Worm (Caenorhabditis elegans) whole organism, mixed stage, embryonic: ENCODE results near the gene ZK1193.2.

ENCODE experiments used
- drap-1 ChIP-seq: fragments of 200-800 bp; sonication (Bioruptor generic); optimal IDR thresholded peaks from 3 replicates; lab custom pipeline; 2018; ENCODE audit warnings: mild to moderate bottlenecking, missing genetic modification characterization, missing compliant biosample characterization
- lin-13 ChIP-seq: fragments of 150-350 bp; optimal IDR thresholded peaks from 2 replicates; lab custom pipeline; 2014; ENCODE audit warnings: missing biosample characterization, missing genetic modification characterization
- lsy-2 ChIP-seq: fragments of 150-350 bp; optimal IDR thresholded peaks from 2 replicates; lab custom pipeline; 2014; ENCODE audit warnings: missing biosample characterization, missing genetic modification characterization
- nhr-12 ChIP-seq: fragments of 150-350 bp; optimal IDR thresholded peaks from 2 replicates; lab custom pipeline; 2014; ENCODE audit warnings: missing biosample characterization, missing genetic modification characterization
- nhr-237 ChIP-seq: fragments of 150-350 bp; optimal IDR thresholded peaks from 2 replicates; lab custom pipeline; 2014; ENCODE audit warnings: missing biosample characterization, missing genetic modification characterization
- pha-4 ChIP-seq: fragments of 150-350 bp; optimal IDR thresholded peaks from 2 replicates; lab custom pipeline; 2018; ENCODE audit warnings: missing biosample characterization, missing genetic modification reagents, missing genetic modification characterization
- snpc-4 ChIP-seq: fragments of 150-350 bp; optimal IDR thresholded peaks from 2 replicates; lab custom pipeline; 2014; ENCODE audit warnings: missing biosample characterization, missing genetic modification characterization
- tbx-8 ChIP-seq: fragments of 200-800 bp; sonication (Bioruptor generic); optimal IDR thresholded peaks from 2 replicates; lab custom pipeline; 2018; ENCODE audit warnings: mild to moderate bottlenecking, missing genetic modification characterization, moderate library complexity, missing compliant biosample characterization
- unc-120 ChIP-seq: sonication (generic microtip); optimal IDR thresholded peaks from 2 replicates; lab custom pipeline; 2017; ENCODE audit warnings: missing genetic modification characterization, missing compliant biosample characterization; ENCODE audit not compliant: poor library complexity, severe bottlenecking
- unc-62 ChIP-seq: fragments of 150-350 bp; optimal IDR thresholded peaks from 2 replicates; lab custom pipeline; 2014; ENCODE audit warnings: missing biosample characterization, missing genetic modification reagents, missing genetic modification characterization

DNA sequence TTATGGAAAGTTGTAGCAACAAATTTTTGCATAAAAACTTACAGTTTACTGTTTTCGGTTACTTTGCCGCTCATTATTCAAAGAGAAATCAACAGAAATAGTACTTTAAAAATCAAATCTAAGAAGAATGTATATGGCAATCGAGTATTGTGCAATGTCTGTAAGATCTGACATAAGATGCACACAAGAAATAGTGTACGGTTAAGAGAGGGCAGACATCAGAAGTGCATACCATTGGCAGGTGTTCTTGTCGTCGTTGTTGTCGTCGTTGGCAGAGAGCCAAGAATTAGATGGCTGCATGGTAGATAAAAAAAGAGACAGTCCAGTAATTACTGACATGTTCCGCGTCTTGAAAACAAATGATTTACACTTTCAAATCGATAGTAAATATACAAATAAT lies 30.7 kb downstream of the ZK1193.2 start, which contains the start of gene R04A9.7:
- TF ChIP-seq pha-4 (tag; lab: Kevin White, UChicago): no peak
- no peak for TF ChIP-seq lin-13 (tag; lab: Kevin White, UChicago)
- no peak for TF ChIP-seq unc-62 (GFP tag; lab: Kevin White, UChicago)
- TF ChIP-seq drap-1 (GFP tag; lab: Kevin White, UChicago): no peak
- no peak for TF ChIP-seq snpc-4 (tag; lab: Kevin White, UChicago)
- TF ChIP-seq tbx-8 (GFP tag; lab: Kevin White, UChicago): no peak
- no peak for TF ChIP-seq lsy-2 (tag; lab: Kevin White, UChicago)
- no peak for TF ChIP-seq nhr-12 (tag; lab: Kevin White, UChicago)
- TF ChIP-seq nhr-237 (tag; lab: Kevin White, UChicago): no peak
- TF ChIP-seq unc-120 (tag; lab: Kevin White, UChicago): no peak
